Fruit fly (Drosophila melanogaster): ENCODE results near the gene CG3285.
A peak's percentile ranks its signal among the peaks of the same experiment; 100 is the strongest.

Gene CG3285

DNA sequence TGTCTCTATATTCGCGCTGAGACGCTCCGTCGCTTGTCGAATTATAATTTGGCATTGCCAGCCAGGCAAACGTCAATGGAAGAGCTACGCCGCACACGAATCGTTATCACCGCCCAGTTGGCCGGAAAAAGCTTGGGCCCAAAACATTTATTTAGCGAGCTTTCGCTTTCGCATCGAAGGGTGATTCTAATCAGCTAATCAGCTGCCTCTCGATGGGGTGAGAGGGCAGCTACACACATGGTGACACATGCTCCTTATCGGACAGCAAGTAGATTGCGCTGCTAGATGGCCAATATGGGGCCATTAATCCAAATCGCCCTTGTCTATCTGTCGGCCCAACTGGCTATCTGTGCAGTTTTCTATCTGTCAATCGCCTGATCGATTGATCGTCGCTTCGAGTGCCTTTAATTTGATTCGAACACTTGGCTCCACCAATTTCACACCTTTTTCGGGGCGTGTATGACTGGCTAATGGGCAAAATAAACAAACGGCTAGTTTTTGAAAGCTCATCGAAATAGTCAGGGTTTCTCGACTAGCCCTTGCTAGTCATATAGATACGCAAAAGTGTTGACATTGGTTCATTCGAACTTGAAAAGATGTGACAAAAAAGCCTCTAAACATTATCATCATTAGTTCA is 35.4 kb downstream of the CG3285 start:
- TF ChIP-seq usp (GFP tag; optimal IDR thresholded peaks at IDR 0.05) (no peak), Dll (optimal IDR thresholded peaks at IDR 0.05) (no peak)

DNA sequence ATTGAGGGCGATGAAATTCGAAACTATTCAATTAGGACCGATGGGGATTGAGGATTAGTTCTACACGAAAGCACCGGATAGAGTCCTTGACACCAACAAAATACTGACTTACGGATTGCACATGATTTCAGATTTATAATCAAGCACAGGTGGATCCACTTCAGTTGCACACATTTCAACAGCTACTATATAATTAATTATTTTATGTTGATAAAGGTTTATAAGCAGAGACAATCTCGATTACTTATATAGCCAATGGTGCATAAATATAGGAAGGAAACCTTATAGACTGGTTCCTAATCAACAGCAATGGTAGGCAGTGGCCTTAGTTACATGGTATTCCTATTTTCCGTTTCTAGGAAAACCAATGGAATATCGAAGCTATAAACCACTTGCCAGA is 37.7 kb downstream of the CG3285 start:
- TF ChIP-seq CG8478 (optimal IDR thresholded peaks at IDR 0.05), result no peak
- TF ChIP-seq pan (optimal IDR thresholded peaks at IDR 0.05), result no peak
- no peak for TF ChIP-seq EcR (GFP tag; optimal IDR thresholded peaks at IDR 0.05)
- TF ChIP-seq Dll (optimal IDR thresholded peaks at IDR 0.05), result no peak
- TF ChIP-seq usp (GFP tag; optimal IDR thresholded peaks at IDR 0.05), result no peak
- TF ChIP-seq psq (optimal IDR thresholded peaks at IDR 0.05), result no peak

DNA sequence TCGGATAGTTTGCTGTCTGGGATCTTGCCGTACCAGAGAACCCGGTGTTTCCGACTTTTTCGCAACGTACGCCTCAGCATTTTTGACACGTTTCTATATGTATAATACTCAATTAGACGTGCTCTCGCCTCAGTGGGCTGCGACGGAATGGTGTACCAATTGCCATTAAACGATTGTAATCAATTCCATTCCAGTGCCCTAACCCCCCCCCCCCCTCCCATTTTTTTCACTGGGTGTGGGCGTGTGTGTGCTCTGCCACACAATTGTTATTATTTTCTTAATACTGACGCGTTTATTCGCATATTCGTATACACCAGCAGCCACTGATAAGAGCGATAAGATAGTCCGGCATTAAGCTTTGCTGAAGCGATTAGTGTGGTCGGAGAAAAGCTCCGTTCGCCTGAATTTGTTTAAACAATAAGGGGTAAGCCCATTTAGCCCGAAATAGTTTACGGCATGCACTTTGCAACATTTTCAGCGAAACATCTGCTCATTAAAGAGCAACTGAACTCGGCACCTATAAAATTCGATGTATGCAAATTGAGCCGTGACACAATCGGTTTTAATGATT is 38.4 kb downstream of the CG3285 start:
- TF ChIP-seq pan (optimal IDR thresholded peaks at IDR 0.05) (no peak), CG8478 (optimal IDR thresholded peaks at IDR 0.05) (no peak), EcR (GFP tag; optimal IDR thresholded peaks at IDR 0.05) (no peak), psq (optimal IDR thresholded peaks at IDR 0.05) (no peak), usp (GFP tag; optimal IDR thresholded peaks at IDR 0.05) (no peak), Dll (optimal IDR thresholded peaks at IDR 0.05) (no peak)

dm6 chr2L:3369822-3370221 is 39.1 kb downstream of the CG3285 start:
- no peak for TF ChIP-seq usp (GFP tag; optimal IDR thresholded peaks at IDR 0.05)
- TF ChIP-seq CG8478 (optimal IDR thresholded peaks at IDR 0.05), result no peak
- TF ChIP-seq Dll (optimal IDR thresholded peaks at IDR 0.05), result no peak
- no peak for TF ChIP-seq psq (optimal IDR thresholded peaks at IDR 0.05)
- TF ChIP-seq EcR (GFP tag; optimal IDR thresholded peaks at IDR 0.05), result no peak
- TF ChIP-seq pan (optimal IDR thresholded peaks at IDR 0.05), result no peak

DNA sequence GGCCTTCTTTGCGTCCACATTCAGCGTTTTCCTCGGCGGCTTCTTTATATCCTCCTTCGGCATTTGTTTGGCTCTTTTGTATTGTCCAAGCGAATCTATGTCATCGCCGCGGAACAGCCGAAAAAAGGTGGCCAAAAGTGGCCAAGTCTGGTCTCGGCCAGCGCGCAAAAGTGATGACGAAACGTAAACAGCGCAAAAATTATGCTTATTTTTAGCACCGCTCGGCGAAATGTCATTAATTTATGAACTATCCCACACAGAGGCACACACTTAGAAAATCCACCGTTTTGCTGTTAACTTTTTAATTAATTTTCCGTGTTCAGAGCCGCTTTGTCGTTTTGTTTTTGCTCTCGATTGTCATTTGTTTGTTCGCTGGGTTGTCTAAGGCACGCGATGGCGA is 40.2 kb downstream of the CG3285 start:
- TF ChIP-seq pan (optimal IDR thresholded peaks at IDR 0.05), result no peak
- TF ChIP-seq usp (GFP tag; optimal IDR thresholded peaks at IDR 0.05), result no peak
- TF ChIP-seq psq (optimal IDR thresholded peaks at IDR 0.05), result no peak
- TF ChIP-seq CG8478 (optimal IDR thresholded peaks at IDR 0.05), result no peak
- no peak for TF ChIP-seq Dll (optimal IDR thresholded peaks at IDR 0.05)
- no peak for TF ChIP-seq EcR (GFP tag; optimal IDR thresholded peaks at IDR 0.05)

dm6 chr2L:3371340-3371739 is 40.6 kb downstream of the CG3285 start:
- TF ChIP-seq EcR (GFP tag; optimal IDR thresholded peaks at IDR 0.05), result no peak

DNA sequence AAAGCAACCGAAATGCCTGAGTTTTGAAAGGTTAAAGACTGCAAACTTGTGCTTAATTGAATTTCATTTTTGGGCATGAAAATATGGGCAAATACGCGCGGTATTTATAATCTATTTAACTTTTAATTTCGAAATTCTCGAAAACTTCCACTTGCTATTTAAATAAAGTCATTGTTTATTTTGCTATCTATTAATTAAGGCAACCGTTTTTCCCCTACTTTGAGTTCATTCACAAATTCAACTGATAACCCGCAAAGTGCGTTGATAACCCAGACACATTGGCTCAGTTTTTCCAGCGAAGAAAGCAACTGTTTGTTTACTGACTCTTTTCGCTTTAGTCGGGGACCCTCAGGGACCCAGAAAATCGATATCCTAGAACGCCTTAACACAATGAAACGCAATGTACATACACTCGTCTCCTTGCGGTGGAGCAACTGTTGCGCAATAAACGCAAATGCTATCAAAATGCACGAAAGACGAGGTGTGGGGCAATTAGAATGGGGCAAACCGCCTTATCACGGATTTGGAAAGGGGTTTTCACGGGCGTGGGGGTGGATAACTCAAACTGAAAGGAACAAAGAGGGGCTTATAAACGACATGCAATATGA is 41.2 kb downstream of the CG3285 start:
- TF ChIP-seq usp (GFP tag; optimal IDR thresholded peaks at IDR 0.05), result no peak
- TF ChIP-seq CG8478 (optimal IDR thresholded peaks at IDR 0.05), result no peak
- TF ChIP-seq EcR (GFP tag; optimal IDR thresholded peaks at IDR 0.05), result peak in 1 of 2 experiments; percentile 9

DNA sequence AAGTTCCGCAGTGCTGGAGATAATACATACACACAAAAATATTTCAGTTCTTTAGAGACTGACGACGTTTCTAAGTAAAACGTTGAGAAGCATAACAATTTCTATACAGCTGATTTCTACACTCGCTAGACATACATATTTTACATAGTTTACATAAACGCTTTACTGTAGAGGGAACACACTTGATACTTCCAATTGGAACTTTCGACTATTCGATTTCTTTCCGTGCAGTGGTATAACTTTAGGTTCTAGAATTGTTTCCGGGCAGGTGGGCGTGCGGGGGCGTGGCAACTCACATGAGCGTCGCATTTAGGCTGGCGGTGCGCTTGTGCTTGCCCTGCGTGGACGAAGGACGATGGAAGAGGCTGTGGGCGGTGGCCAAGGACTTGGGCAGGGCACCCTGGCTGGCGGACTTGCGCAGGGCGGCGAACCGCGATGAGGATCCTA is 41.8 kb downstream of the CG3285 start:
- TF ChIP-seq EcR (GFP tag; optimal IDR thresholded peaks at IDR 0.05), result no peak
- no peak for TF ChIP-seq CG8478 (optimal IDR thresholded peaks at IDR 0.05)
- no peak for TF ChIP-seq Dll (optimal IDR thresholded peaks at IDR 0.05)
- no peak for TF ChIP-seq pan (optimal IDR thresholded peaks at IDR 0.05)
- no peak for TF ChIP-seq usp (GFP tag; optimal IDR thresholded peaks at IDR 0.05)
- no peak for TF ChIP-seq psq (optimal IDR thresholded peaks at IDR 0.05)

- TF ChIP-seq CG8478 (optimal IDR thresholded peaks at IDR 0.05) (no peak), psq (optimal IDR thresholded peaks at IDR 0.05) (no peak), pan (optimal IDR thresholded peaks at IDR 0.05) (no peak), EcR (GFP tag; optimal IDR thresholded peaks at IDR 0.05) (no peak), Dll (optimal IDR thresholded peaks at IDR 0.05) (no peak), usp (GFP tag; optimal IDR thresholded peaks at IDR 0.05) (no peak)
Observed at dm6 chr2L:3373242-3373641, 42.5 kb downstream of the CG3285 start, which contains the start of gene GramD1B. TSS of gene GramD1B (minus strand) at chr2L:3373372.

DNA sequence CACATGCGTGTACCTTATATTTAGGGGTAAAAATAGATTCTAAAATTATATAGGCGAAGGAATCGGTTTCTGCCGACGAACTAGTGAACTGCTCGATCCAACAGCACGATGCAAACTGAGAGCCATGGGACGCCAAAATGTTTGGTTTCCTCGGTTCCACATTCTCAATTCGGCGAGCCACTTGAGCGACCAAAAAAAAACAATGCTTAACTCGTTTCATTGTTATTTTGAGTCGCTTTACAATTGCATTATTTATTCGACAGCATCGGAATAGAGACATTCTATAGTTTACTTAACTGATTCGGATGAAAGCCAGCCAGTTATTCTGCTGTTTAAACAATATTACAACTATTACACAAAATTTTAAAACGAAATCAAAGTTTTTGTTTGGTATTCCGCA is 44.9 kb downstream of the CG3285 start, which contains the start of gene CG15412:
CG15412 (minus strand) TSS at position 101 of the 400 bp plus-strand sequence.
- TF ChIP-seq EcR (GFP tag; optimal IDR thresholded peaks at IDR 0.05), result no peak
- TF ChIP-seq Dll (optimal IDR thresholded peaks at IDR 0.05), result no peak
- no peak for TF ChIP-seq pan (optimal IDR thresholded peaks at IDR 0.05)
- TF ChIP-seq psq (optimal IDR thresholded peaks at IDR 0.05), result no peak
- no peak for TF ChIP-seq usp (GFP tag; optimal IDR thresholded peaks at IDR 0.05)
- no peak for TF ChIP-seq CG8478 (optimal IDR thresholded peaks at IDR 0.05)

DNA sequence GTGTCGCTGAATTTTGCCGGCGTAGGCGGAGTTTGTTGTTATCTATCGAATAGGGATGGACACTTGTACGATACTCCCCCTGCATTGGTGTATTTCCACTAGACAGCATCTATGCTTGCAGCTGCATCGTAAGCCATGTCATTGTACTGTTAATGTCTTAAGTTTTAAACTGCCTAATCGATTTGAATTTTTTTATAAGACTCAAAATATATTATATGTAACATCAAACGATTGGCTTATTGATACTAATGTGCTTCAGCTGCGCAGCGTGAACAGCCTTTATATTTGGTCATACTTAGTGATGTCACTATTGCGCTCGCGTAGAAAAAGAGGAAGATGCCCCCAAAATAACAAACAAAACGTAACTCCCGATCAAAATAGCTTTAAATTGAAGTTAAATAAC is 46.0 kb downstream of the CG3285 start, which contains the start of the genes CG9662 and Ptpa:
CG9662 (minus strand) TSS at position 54 of the 403 bp plus-strand sequence.
Ptpa (plus strand) TSS at position 319 of the 403 bp plus-strand sequence.
- TF ChIP-seq pan (optimal IDR thresholded peaks at IDR 0.05) (no peak), CG8478 (optimal IDR thresholded peaks at IDR 0.05) (no peak), usp (GFP tag; optimal IDR thresholded peaks at IDR 0.05) (no peak), psq (optimal IDR thresholded peaks at IDR 0.05) (no peak), EcR (GFP tag; optimal IDR thresholded peaks at IDR 0.05) (no peak), Dll (optimal IDR thresholded peaks at IDR 0.05) (no peak)

Data from whole organism.